Fruit fly (Drosophila melanogaster) whole organism: Measurements from ENCODE around the gene vito.

ENCODE experiments used
- CG8478 ChIP-seq: fragments of >200 bp; optimal IDR thresholded peaks from 2 replicates; lab custom pipeline; 2018; ENCODE audit warnings: inconsistent platforms
- Dll ChIP-seq: fragments of >200 bp; optimal IDR thresholded peaks from 2 replicates; lab custom pipeline; 2017
- EcR ChIP-seq, 2 experiments: fragments of >200 bp; optimal IDR thresholded peaks; 2 replicates each; lab custom pipeline; 2017; ENCODE audit warnings: missing biosample characterization in 2 of 2, missing genetic modification characterization in 2 of 2, missing genetic modification reagents in 2 of 2
- pan ChIP-seq: fragments of >200 bp; optimal IDR thresholded peaks from 2 replicates; lab custom pipeline; 2017
- psq ChIP-seq: fragments of >200 bp; optimal IDR thresholded peaks from 2 replicates; lab custom pipeline; 2017
- usp ChIP-seq: fragments of >200 bp; optimal IDR thresholded peaks from 2 replicates; lab custom pipeline; 2017; ENCODE audit warnings: missing biosample characterization, missing genetic modification characterization, mixed read lengths

The vito gene

dm6 chr3L:5777114-5777513 lies at the start of gene vito:
Gene vito (minus strand): TSS chr3L:5777333.
- TF ChIP-seq usp (GFP tag; lab: Kevin White, UChicago) (no peak), pan (lab: Kevin White, UChicago) (no peak)

dm6 chr3L:5825483-5825882 lies 48.4 kb upstream of the vito start:
- TF ChIP-seq usp (GFP tag; lab: Kevin White, UChicago) (no peak), EcR (GFP tag; optimal IDR thresholded peaks at IDR 0.05; lab: Kevin White, UChicago) (no peak), pan (lab: Kevin White, UChicago) (no peak), psq (lab: Kevin White, UChicago) (no peak), CG8478 (no peak), Dll (lab: Kevin White, UChicago) (no peak)

dm6 chr3L:5823763-5824445 lies 46.8 kb upstream of the vito start:
- TF ChIP-seq EcR (GFP tag; optimal IDR thresholded peaks at IDR 0.05; lab: Kevin White, UChicago): no peak
- no peak for TF ChIP-seq Dll (lab: Kevin White, UChicago)
- no peak for TF ChIP-seq usp (GFP tag; lab: Kevin White, UChicago)
- no peak for TF ChIP-seq psq (lab: Kevin White, UChicago)
- no peak for TF ChIP-seq CG8478
- no peak for TF ChIP-seq pan (lab: Kevin White, UChicago)

dm6 chr3L:5821506-5821905 lies 44.4 kb upstream of the vito start:
- no peak for TF ChIP-seq pan (lab: Kevin White, UChicago)
- TF ChIP-seq Dll (lab: Kevin White, UChicago): no peak
- TF ChIP-seq psq (lab: Kevin White, UChicago): no peak
- TF ChIP-seq usp (GFP tag; lab: Kevin White, UChicago): no peak
- TF ChIP-seq EcR (GFP tag; optimal IDR thresholded peaks at IDR 0.05; lab: Kevin White, UChicago): no peak
- TF ChIP-seq CG8478: no peak

- TF ChIP-seq Dll (lab: Kevin White, UChicago) (no peak), pan (lab: Kevin White, UChicago) (no peak), CG8478 (no peak), usp (GFP tag; lab: Kevin White, UChicago) (no peak), psq (lab: Kevin White, UChicago) (no peak), EcR (GFP tag; optimal IDR thresholded peaks at IDR 0.05; lab: Kevin White, UChicago) (no peak)
Measured at dm6 chr3L:5820793-5821192, 43.7 kb upstream of the vito start.

DNA sequence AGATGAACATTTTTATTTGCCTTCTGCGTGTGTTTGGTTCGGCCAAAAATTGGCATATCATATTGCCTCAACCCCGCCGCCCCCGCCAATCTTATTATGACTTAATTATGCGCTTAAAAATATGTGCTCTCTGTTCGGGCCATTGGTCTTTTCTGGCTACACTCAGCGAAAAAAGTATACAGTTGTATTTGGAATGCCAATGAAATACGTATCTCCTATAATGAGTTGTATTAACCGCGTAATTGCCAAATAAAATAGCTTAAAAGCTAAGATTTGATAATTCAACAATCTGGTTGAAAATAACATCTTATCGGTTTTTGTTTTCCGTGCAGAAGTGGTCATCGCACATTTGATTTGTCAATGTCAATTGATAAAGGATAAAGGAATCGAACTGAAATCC lies 42.9 kb upstream of the vito start:
- TF ChIP-seq pan (lab: Kevin White, UChicago) (no peak), CG8478 (no peak), EcR (GFP tag; optimal IDR thresholded peaks at IDR 0.05; lab: Kevin White, UChicago) (no peak), Dll (lab: Kevin White, UChicago) (no peak), usp (GFP tag; lab: Kevin White, UChicago) (no peak), psq (lab: Kevin White, UChicago) (no peak)

dm6 chr3L:5819310-5819709 lies 42.2 kb upstream of the vito start:
- TF ChIP-seq psq (lab: Kevin White, UChicago) (no peak), pan (lab: Kevin White, UChicago) (no peak), usp (GFP tag; lab: Kevin White, UChicago) (no peak), EcR (GFP tag; optimal IDR thresholded peaks at IDR 0.05; lab: Kevin White, UChicago) (no peak), CG8478 (no peak), Dll (lab: Kevin White, UChicago) (no peak)

DNA sequence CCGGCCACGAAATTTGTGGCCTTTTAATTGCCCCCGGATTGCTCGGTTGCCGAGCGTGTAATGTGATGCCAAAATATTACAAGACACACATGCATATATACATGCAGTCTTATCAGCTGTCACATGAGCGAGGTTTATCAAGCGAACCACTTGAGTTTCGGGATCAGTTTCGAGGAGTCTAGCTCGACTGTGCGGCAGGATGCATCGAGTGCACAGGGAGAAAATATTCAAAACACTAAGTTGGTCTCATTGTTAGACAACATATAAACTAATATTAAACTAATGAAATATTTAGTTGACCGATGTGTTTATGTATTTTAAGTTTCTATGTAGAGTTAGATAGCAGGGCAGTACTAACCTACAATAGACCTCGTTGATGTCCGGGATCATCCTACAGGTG lies 40.0 kb upstream of the vito start:
- TF ChIP-seq Dll (lab: Kevin White, UChicago): no peak
- TF ChIP-seq EcR (GFP tag; optimal IDR thresholded peaks at IDR 0.05; lab: Kevin White, UChicago): no peak
- TF ChIP-seq psq (lab: Kevin White, UChicago): no peak
- no peak for TF ChIP-seq CG8478
- TF ChIP-seq usp (GFP tag; lab: Kevin White, UChicago): no peak
- TF ChIP-seq pan (lab: Kevin White, UChicago): no peak

DNA sequence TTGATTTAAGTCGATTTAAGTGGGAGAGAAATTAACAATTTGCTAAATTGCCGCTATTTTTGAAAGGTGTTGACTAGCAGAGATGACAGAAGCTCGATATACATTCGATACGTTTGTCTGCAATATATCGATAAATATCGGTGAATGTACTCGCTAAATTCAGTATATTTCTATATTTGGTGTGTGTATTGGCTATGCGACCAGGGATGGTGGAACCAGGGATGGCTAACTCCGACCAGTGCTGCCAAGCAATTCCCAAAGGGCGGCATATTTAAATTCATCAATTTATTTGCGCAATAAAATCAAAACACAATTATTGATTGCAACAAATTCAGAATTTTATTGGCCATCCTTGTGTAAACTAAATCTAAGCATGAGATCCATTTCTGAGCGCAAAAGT lies 35.9 kb upstream of the vito start, which contains the start of gene mad2:
TSS of gene mad2 (minus strand) at position 78 of the 400 bp plus-strand sequence.
- TF ChIP-seq Dll (lab: Kevin White, UChicago): no peak
- no peak for TF ChIP-seq psq (lab: Kevin White, UChicago)
- no peak for TF ChIP-seq usp (GFP tag; lab: Kevin White, UChicago)
- TF ChIP-seq EcR (GFP tag; optimal IDR thresholded peaks at IDR 0.05; lab: Kevin White, UChicago): no peak
- no peak for TF ChIP-seq CG8478
- TF ChIP-seq pan (lab: Kevin White, UChicago): no peak

DNA sequence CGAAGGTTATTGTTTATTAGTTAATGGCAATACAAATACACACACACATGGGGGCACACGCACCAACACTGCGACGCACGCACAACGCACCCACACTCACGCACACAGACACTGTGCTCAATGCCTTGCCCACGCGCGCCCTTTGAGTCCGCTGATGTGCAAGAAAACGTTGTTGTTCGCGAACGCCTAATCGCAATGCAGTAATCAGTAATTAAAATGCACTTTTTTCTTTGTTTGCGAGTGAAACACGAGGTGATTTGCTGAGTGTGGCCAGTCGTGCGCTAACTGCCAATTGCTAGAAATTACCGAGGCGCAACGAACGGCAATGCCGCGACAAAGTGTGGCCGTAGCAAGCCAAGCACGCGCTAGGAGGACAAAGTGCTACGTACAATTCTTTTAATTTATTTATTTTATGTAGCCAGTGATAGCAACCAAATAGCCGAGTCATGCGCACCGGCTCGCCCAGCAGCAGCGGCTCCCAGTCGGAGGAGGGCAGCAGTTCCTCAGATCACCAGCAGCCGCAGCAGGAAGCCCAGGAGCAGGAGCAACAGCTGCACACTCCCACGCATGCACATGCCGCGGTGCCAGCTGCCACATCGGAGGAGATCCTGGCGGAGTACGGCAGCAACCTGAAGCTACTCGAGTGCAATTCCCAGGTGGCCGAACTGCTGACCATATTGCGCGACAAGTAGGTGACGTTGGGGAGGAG lies 33.7 kb upstream of the vito start, which contains the start of the genes S6k and kri:
TSS of gene S6k (minus strand) at position 299 of the 709 bp plus-strand sequence.
TSS of gene kri (plus strand) at position 341 of the 709 bp plus-strand sequence.
- no peak for TF ChIP-seq EcR (GFP tag; optimal IDR thresholded peaks at IDR 0.05; lab: Kevin White, UChicago)

dm6 chr3L:5809642-5810279 lies 32.6 kb upstream of the vito start:
- no peak for TF ChIP-seq EcR (GFP tag; optimal IDR thresholded peaks at IDR 0.05; lab: Kevin White, UChicago)
- no peak for TF ChIP-seq CG8478
- TF ChIP-seq usp (GFP tag; lab: Kevin White, UChicago): no peak
- no peak for TF ChIP-seq pan (lab: Kevin White, UChicago)
- no peak for TF ChIP-seq psq (lab: Kevin White, UChicago)
- no peak for TF ChIP-seq Dll (lab: Kevin White, UChicago)
